Worm (Caenorhabditis elegans): ENCODE results near the gene F35A5.1.

- TF ChIP-seq unc-39 (tag; optimal IDR thresholded peaks at IDR 0.05) (no peak), snpc-4 (tag; optimal IDR thresholded peaks at IDR 0.05) (no peak), blmp-1 (tag; optimal IDR thresholded peaks at IDR 0.05) (no peak), unc-120 (tag; optimal IDR thresholded peaks at IDR 0.05; ENCODE audit: poor library complexity, severe bottlenecking) (no peak), bed-3 (GFP tag; optimal IDR thresholded peaks at IDR 0.05) (no peak), pha-4 (tag; optimal IDR thresholded peaks at IDR 0.05) (no peak)
Observed at ce11 chrX:3788483-3788882, 18.8 kb upstream of the F35A5.1 start.
